Worm (Caenorhabditis elegans): ENCODE measurements around the gene K06B4.15.
"Not testable (repeated sequence)": the region's sequence is repeated elsewhere in the genome, so short reads cannot be mapped to it uniquely, and the experiment has no call there.

Gene K06B4.15

ce11 chrV:15670139-15670538 lies at the start of gene K06B4.15:
K06B4.15 (plus strand) TSS chrV:15670439.
- TF ChIP-seq tbx-11 (GFP tag; IDR thresholded peaks at IDR 0.05); scrt-1 (GFP tag; IDR thresholded peaks at IDR 0.05); hmbx-1 (tag; optimal IDR thresholded peaks at IDR 0.05): not testable (repeated sequence)

DNA sequence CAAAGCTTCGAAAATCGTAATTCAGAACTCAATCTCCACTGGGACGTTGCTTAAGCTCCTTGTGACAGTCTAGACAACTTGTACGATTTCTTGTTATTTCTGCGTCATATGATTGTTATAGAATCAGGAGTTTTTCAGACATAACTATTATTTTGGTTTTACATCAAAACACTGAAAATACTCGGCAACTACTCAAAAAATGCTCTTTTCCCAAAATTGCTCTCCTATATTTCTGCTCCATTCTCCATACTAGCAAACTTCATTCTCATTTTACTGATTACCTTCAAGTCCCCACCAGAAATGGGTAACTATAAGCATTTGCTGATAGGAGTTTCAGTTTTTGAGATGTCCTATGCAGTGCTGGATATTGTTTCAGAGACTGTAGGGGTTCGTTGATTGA lies 48.7 kb upstream of the K06B4.15 start, which contains the start of gene C55A1.1:
C55A1.1 (plus strand) TSS at position 301 of the 400 bp plus-strand sequence.
- TF ChIP-seq B0310.2 (tag; optimal IDR thresholded peaks at IDR 0.05) (no peak), flt-1 (GFP tag; IDR thresholded peaks at IDR 0.05) (no peak), F13C5.2 (tag; optimal IDR thresholded peaks at IDR 0.05) (no peak), scrt-1 (GFP tag; IDR thresholded peaks at IDR 0.05) (no peak), hnd-1 (tag; optimal IDR thresholded peaks at IDR 0.05) (no peak), tra-4 (tag; optimal IDR thresholded peaks at IDR 0.05) (no peak), sea-1 (GFP tag; conservative IDR thresholded peaks at IDR 0.05) (no peak), aly-1 (tag; optimal IDR thresholded peaks at IDR 0.05) (no peak), ama-1 (optimal IDR thresholded peaks at IDR 0.05) (no peak), tbx-11 (GFP tag; IDR thresholded peaks at IDR 0.05) (no peak), ceh-36 (tag; optimal IDR thresholded peaks at IDR 0.05) (no peak), tbx-37 (GFP tag; conservative IDR thresholded peaks at IDR 0.05) (no peak), hmbx-1 (tag; optimal IDR thresholded peaks at IDR 0.05) (no peak), pes-1 (GFP tag; IDR thresholded peaks at IDR 0.05) (no peak), ets-7 (tag; optimal IDR thresholded peaks at IDR 0.05) (no peak), hmg-4 (GFP tag; optimal IDR thresholded peaks at IDR 0.05) (no peak), ceh-13 (GFP tag; optimal IDR thresholded peaks at IDR 0.05) (no peak)

DNA sequence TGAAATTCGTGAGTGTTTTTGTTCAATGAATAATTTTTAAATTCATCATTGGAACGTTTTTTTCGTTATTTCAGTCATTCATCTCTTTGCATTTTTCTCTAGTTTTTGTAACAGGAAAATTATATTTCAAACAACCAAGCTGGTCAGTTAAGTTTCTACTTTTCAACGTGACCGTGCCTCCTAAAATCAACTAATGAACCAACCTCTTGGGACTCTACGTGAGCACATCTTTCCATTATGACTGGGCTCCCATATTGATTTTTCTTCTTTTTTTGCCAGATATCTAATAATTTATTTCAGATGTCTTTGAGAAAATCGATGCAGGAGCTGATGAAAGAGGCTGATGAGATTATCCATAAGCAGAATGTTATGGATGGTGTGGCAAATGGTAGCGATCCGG lies 44.7 kb upstream of the K06B4.15 start, which contains the start of gene C55A1.11:
C55A1.11 (plus strand) TSS at position 301 of the 400 bp plus-strand sequence.
- no peak for TF ChIP-seq tra-4 (tag; optimal IDR thresholded peaks at IDR 0.05)

DNA sequence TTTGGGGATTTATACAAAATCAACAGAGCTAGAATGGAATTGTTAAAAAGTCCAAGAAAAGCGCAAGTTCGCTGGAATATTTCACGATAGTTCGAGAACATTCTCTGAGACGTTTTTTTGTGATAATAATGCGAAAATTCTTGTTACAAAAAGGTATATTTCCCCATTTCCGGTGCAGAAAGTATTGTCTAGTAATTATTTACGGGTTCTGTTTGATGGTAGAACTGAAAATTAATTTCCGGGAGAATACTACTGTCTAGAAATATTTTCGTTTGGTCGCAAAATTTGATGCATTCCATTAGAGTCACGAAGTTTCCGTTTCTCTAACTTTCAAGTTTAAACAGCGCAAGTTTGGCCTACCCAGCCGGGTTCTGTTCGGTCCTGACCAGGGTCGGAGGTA lies 40.7 kb upstream of the K06B4.15 start, which contains the start of gene str-248:
str-248 (minus strand) TSS at position 101 of the 400 bp plus-strand sequence.
- no peak for TF ChIP-seq ceh-36 (tag; optimal IDR thresholded peaks at IDR 0.05)
- TF ChIP-seq F13C5.2 (tag; optimal IDR thresholded peaks at IDR 0.05) = no peak
- TF ChIP-seq tbx-37 (GFP tag; conservative IDR thresholded peaks at IDR 0.05) = no peak
- no peak for TF ChIP-seq aly-1 (tag; optimal IDR thresholded peaks at IDR 0.05)
- no peak for TF ChIP-seq B0310.2 (tag; optimal IDR thresholded peaks at IDR 0.05)
- TF ChIP-seq ama-1 (optimal IDR thresholded peaks at IDR 0.05) = no peak
- TF ChIP-seq ets-7 (tag; optimal IDR thresholded peaks at IDR 0.05) = no peak
- no peak for TF ChIP-seq tra-4 (tag; optimal IDR thresholded peaks at IDR 0.05)
- no peak for TF ChIP-seq pes-1 (GFP tag; IDR thresholded peaks at IDR 0.05)
- no peak for TF ChIP-seq tbx-11 (GFP tag; IDR thresholded peaks at IDR 0.05)

- TF ChIP-seq sea-1 (GFP tag; conservative IDR thresholded peaks at IDR 0.05) (no peak), tbx-11 (GFP tag; IDR thresholded peaks at IDR 0.05) (no peak), hnd-1 (tag; optimal IDR thresholded peaks at IDR 0.05) (no peak), B0310.2 (tag; optimal IDR thresholded peaks at IDR 0.05) (no peak), flt-1 (GFP tag; IDR thresholded peaks at IDR 0.05) (no peak), pes-1 (GFP tag; IDR thresholded peaks at IDR 0.05) (no peak), ama-1 (optimal IDR thresholded peaks at IDR 0.05) (no peak), aly-1 (tag; optimal IDR thresholded peaks at IDR 0.05) (no peak), hmg-4 (GFP tag; optimal IDR thresholded peaks at IDR 0.05) (no peak), ets-7 (tag; optimal IDR thresholded peaks at IDR 0.05) (no peak), tbx-37 (GFP tag; conservative IDR thresholded peaks at IDR 0.05) (no peak), scrt-1 (GFP tag; IDR thresholded peaks at IDR 0.05) (no peak), ceh-13 (GFP tag; optimal IDR thresholded peaks at IDR 0.05) (no peak), tra-4 (tag; optimal IDR thresholded peaks at IDR 0.05) (no peak)
Measured at ce11 chrV:15638853-15639252, 31.4 kb upstream of the K06B4.15 start, which contains the start of gene srz-44. srz-44 (minus strand) TSS chrV:15638953.

DNA sequence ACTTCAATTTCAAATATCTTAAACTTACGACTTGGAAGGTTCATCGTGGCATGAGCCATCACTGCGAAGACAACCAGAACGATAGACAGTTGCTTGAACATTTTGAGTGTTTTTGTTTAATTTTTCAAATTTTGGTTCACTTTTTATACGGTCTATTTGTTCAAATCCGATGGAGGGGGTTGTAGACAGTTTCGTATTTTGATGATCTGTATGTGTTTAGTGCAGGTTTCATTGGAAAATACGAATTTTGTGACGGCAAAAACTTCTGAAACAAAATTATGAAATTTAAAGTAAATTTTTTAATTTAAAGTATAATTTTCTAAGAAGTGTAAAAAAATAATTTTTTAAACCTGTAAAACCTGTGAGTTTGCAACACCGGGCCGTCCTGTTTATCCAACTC lies 27.0 kb upstream of the K06B4.15 start, which contains the start of gene C55A1.4:
C55A1.4 (minus strand) TSS at position 101 of the 400 bp plus-strand sequence.
- not testable (repeated sequence) for TF ChIP-seq hmbx-1 (tag; optimal IDR thresholded peaks at IDR 0.05); tra-4 (tag; optimal IDR thresholded peaks at IDR 0.05); hmg-4 (GFP tag; optimal IDR thresholded peaks at IDR 0.05)

DNA sequence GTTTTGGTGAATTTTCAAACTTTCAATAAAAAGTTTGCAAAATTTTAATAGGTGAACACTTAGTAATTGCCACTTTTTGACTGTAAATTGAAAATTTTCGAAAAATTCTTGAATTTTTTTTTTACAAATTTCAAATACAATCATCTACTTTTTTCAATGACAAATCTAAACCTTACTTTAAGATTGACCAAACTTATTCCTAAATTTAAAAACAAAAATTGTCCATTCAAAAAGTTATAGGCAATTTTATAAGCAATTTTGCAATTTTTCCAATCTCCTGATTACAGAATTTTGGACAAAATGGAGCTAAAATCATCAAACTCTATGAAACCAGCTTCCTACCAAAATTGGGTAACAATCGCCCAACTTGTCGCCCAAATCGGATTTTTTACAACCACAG lies 25.7 kb upstream of the K06B4.15 start, which contains the start of gene str-23:
str-23 (plus strand) TSS at position 301 of the 400 bp plus-strand sequence.
- TF ChIP-seq B0310.2 (tag; optimal IDR thresholded peaks at IDR 0.05) = no peak
- TF ChIP-seq aly-1 (tag; optimal IDR thresholded peaks at IDR 0.05) = no peak

- not testable (repeated sequence) for TF ChIP-seq pes-1 (GFP tag; IDR thresholded peaks at IDR 0.05); hmbx-1 (tag; optimal IDR thresholded peaks at IDR 0.05); tbx-11 (GFP tag; IDR thresholded peaks at IDR 0.05)
Measured at ce11 chrV:15647536-15648085, 22.6 kb upstream of the K06B4.15 start, which contains the start of the genes C55A1.7 and C55A1.6. C55A1.7 (minus strand) TSS chrV:15647636. C55A1.6 (plus strand) TSS chrV:15648035.

ce11 chrV:15650167-15650566 lies 20.1 kb upstream of the K06B4.15 start, which contains the start of gene sru-42:
sru-42 (plus strand) TSS chrV:15650467.
- TF ChIP-seq scrt-1 (GFP tag; IDR thresholded peaks at IDR 0.05) = no peak
- TF ChIP-seq tbx-11 (GFP tag; IDR thresholded peaks at IDR 0.05) = no peak
- TF ChIP-seq F13C5.2 (tag; optimal IDR thresholded peaks at IDR 0.05) = no peak
- TF ChIP-seq tra-4 (tag; optimal IDR thresholded peaks at IDR 0.05) = no peak
- TF ChIP-seq aly-1 (tag; optimal IDR thresholded peaks at IDR 0.05) = no peak
- no peak for TF ChIP-seq hmg-4 (GFP tag; optimal IDR thresholded peaks at IDR 0.05)
- TF ChIP-seq hmbx-1 (tag; optimal IDR thresholded peaks at IDR 0.05) = no peak
- TF ChIP-seq B0310.2 (tag; optimal IDR thresholded peaks at IDR 0.05) = no peak
- no peak for TF ChIP-seq hnd-1 (tag; optimal IDR thresholded peaks at IDR 0.05)
- no peak for TF ChIP-seq tbx-37 (GFP tag; conservative IDR thresholded peaks at IDR 0.05)
- no peak for TF ChIP-seq flt-1 (GFP tag; IDR thresholded peaks at IDR 0.05)
- no peak for TF ChIP-seq ama-1 (optimal IDR thresholded peaks at IDR 0.05)
- no peak for TF ChIP-seq ceh-36 (tag; optimal IDR thresholded peaks at IDR 0.05)
- no peak for TF ChIP-seq ets-7 (tag; optimal IDR thresholded peaks at IDR 0.05)
- no peak for TF ChIP-seq ceh-13 (GFP tag; optimal IDR thresholded peaks at IDR 0.05)
- no peak for TF ChIP-seq sea-1 (GFP tag; conservative IDR thresholded peaks at IDR 0.05)

Data from whole organism, early embryonic.